Fruit fly (Drosophila melanogaster): ENCODE results near the gene tbrd-1.

DNA sequence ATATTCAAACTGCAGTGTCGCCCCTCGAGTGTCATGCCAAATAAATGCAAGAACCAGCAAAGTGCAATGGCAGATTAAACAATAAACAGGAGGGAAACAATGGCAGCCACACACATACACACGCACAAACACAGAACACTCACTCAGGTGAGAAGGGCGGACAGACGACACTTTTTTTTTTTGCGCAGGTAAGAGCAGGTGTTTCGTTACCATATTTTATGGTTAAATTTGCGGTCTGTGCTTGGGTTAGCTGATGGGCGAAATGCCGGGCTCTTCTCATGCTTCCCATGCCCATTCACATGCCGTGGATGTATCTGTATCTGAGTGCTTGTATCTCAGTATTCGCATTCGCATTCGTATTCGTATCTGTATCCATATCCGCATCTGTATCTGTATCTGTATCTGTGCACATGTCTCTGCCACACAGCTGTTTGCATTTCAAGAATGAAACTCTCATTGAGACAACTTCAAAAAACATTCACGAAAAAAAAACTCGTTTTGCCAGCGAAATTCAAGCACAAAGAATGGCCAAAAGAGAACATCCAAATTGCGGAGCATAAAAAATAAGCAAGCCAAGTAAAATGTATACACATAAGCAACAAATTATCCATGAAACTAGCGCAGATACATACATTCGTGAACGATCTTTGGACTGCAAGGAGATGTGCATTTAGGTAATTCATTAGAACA is 24.0 kb downstream of the tbrd-1 start:
- no peak for TF ChIP-seq vri (GFP tag; optimal IDR thresholded peaks at IDR 0.05)
- no peak for TF ChIP-seq CG3032 (tag; optimal IDR thresholded peaks at IDR 0.05)
- no peak for TF ChIP-seq CG32006 (GFP tag; optimal IDR thresholded peaks at IDR 0.05)
- peak; percentile 28 for TF ChIP-seq Sox102F (GFP tag; optimal IDR thresholded peaks at IDR 0.05)
- TF ChIP-seq fd59A (GFP tag; optimal IDR thresholded peaks at IDR 0.05): no peak
- TF ChIP-seq dac (GFP tag; optimal IDR thresholded peaks at IDR 0.05): no peak

Data from whole organism, prepupa.